Fruit fly (Drosophila melanogaster) whole organism, embryonic: Measurements from ENCODE around the gene Bet3.

Experiments
- Adf1 ChIP-seq: fragments of 200-800 bp; sonication (Bioruptor generic); IDR thresholded peaks from 2 replicates; pipeline ENCODE4 v1.3.6; 2022; ENCODE audit warnings: missing biosample characterization, missing genetic modification characterization
- CG10267 ChIP-seq: fragments of 200-800 bp; sonication (Bioruptor generic); optimal IDR thresholded peaks from 2 replicates; lab custom pipeline; 2018; ENCODE audit warnings: missing biosample characterization, mild to moderate bottlenecking, missing genetic modification characterization, moderate library complexity
- CG13894 ChIP-seq: fragments of 200-800 bp; sonication (Bioruptor generic); optimal IDR thresholded peaks from 3 replicates; lab custom pipeline; 2018; ENCODE audit warnings: missing biosample characterization, mild to moderate bottlenecking, missing genetic modification characterization, moderate library complexity
- CG14965 ChIP-seq: fragments of 200-800 bp; sonication (Bioruptor generic); optimal IDR thresholded peaks from 2 replicates; lab custom pipeline; 2016; ENCODE audit warnings: missing biosample characterization, missing genetic modification characterization, borderline replicate concordance
- CG17802 ChIP-seq: fragments of 200-800 bp; sonication (Bioruptor generic); optimal IDR thresholded peaks from 2 replicates; lab custom pipeline; 2018; ENCODE audit warnings: missing biosample characterization, mild to moderate bottlenecking, missing genetic modification characterization, moderate library complexity
- CG18599 ChIP-seq: fragments of 200-800 bp; sonication (Bioruptor generic); optimal IDR thresholded peaks from 3 replicates; lab custom pipeline; 2017; ENCODE audit warnings: missing biosample characterization, missing genetic modification characterization, mild to moderate bottlenecking, moderate library complexity, missing genetic modification reagents
- CG2129 ChIP-seq: fragments of 200-800 bp; sonication (Bioruptor generic); IDR thresholded peaks from 2 replicates; pipeline ENCODE4 v1.3.6; 2022; ENCODE audit warnings: missing biosample characterization, missing genetic modification characterization; ENCODE audit not compliant: partially characterized antibody
- CG30431 ChIP-seq: fragments of 200-800 bp; sonication (Bioruptor generic); optimal IDR thresholded peaks from 2 replicates; lab custom pipeline; 2017; ENCODE audit warnings: missing biosample characterization, missing genetic modification characterization
- CG3163 ChIP-seq: fragments of 200-800 bp; sonication (Bioruptor generic); optimal IDR thresholded peaks from 3 replicates; lab custom pipeline; 2016; ENCODE audit warnings: missing biosample characterization, missing genetic modification characterization
- CG32767 ChIP-seq: fragments of 200-800 bp; sonication (Bioruptor generic); IDR thresholded peaks from 2 replicates; pipeline ENCODE4 v1.3.6; 2022; ENCODE audit warnings: missing biosample characterization, missing genetic modification characterization
- CG33557 ChIP-seq: fragments of 200-800 bp; sonication (Bioruptor generic); optimal IDR thresholded peaks from 2 replicates; lab custom pipeline; 2019; ENCODE audit warnings: missing biosample characterization, mild to moderate bottlenecking, missing genetic modification characterization, moderate library complexity
- CG3726 ChIP-seq: fragments of 200-800 bp; sonication (Bioruptor generic); IDR thresholded peaks from 3 replicates; pipeline ENCODE4, ENCODE4 v1.3.6; 2022; ENCODE audit warnings: missing biosample characterization, missing genetic modification characterization
- CG4360 ChIP-seq: fragments of 200-800 bp; sonication (Bioruptor generic); IDR thresholded peaks from 2 replicates; pipeline ENCODE4 v1.3.6; 2022; ENCODE audit warnings: missing biosample characterization, missing genetic modification characterization
- CG7372 ChIP-seq: fragments of 200-800 bp; sonication (Bioruptor generic); IDR thresholded peaks from 2 replicates; pipeline ENCODE4 v1.3.6; 2022; ENCODE audit warnings: missing biosample characterization, missing genetic modification characterization
- CG8281 ChIP-seq: fragments of 200-800 bp; sonication (Bioruptor generic); optimal IDR thresholded peaks from 2 replicates; lab custom pipeline; 2018; ENCODE audit warnings: missing biosample characterization, mild to moderate bottlenecking, missing genetic modification characterization, moderate library complexity
- CG8290 ChIP-seq, 3 experiments: fragments of 200-800 bp; sonication (Bioruptor generic); optimal IDR thresholded peaks; 2 replicates each; lab custom pipeline; 2016 to 2019; ENCODE audit warnings: missing biosample characterization in 3 of 3, missing genetic modification characterization in 3 of 3, mild to moderate bottlenecking in 2 of 3, moderate library complexity in 1 of 3
- CrebB ChIP-seq: fragments of 200-800 bp; sonication (Bioruptor generic); optimal IDR thresholded peaks from 3 replicates; lab custom pipeline; 2018; ENCODE audit warnings: missing biosample characterization, mild to moderate bottlenecking, missing genetic modification characterization
- Dbx ChIP-seq: fragments of 200-800 bp; sonication (Bioruptor generic); IDR thresholded peaks from 3 replicates; pipeline ENCODE4 v1.3.6; 2022; ENCODE audit warnings: missing biosample characterization, missing genetic modification characterization
- Deaf1 ChIP-seq: fragments of 200-800 bp; optimal IDR thresholded peaks from 3 replicates; lab custom pipeline; 2019; ENCODE audit warnings: missing biosample characterization, mild to moderate bottlenecking, missing genetic modification characterization, moderate library complexity
- ERR ChIP-seq: fragments of 200-800 bp; sonication (Bioruptor generic); optimal IDR thresholded peaks from 2 replicates; lab custom pipeline; 2016; ENCODE audit warnings: missing biosample characterization, missing genetic modification characterization
- Ets65A ChIP-seq: fragments of 200-800 bp; sonication (Bioruptor generic); peaks from one replicate; lab custom pipeline; 2016; ENCODE audit warnings: missing biosample characterization, missing genetic modification characterization
- Fer1 ChIP-seq: fragments of 200-800 bp; sonication (Bioruptor generic); optimal IDR thresholded peaks from 2 replicates; lab custom pipeline; 2017; ENCODE audit warnings: missing biosample characterization, mild to moderate bottlenecking, missing genetic modification characterization
- Jarid2 ChIP-seq: fragments of 200-800 bp; sonication (Bioruptor generic); optimal IDR thresholded peaks from 3 replicates; lab custom pipeline; 2017; ENCODE audit warnings: mild to moderate bottlenecking, missing biosample characterization, missing genetic modification reagents, missing genetic modification characterization
- MTF-1 ChIP-seq: fragments of 200-800 bp; sonication (Bioruptor generic); optimal IDR thresholded peaks from 2 replicates; lab custom pipeline; 2018; ENCODE audit warnings: missing biosample characterization, mild to moderate bottlenecking, missing genetic modification characterization, borderline replicate concordance
- Med ChIP-seq: fragments of 200-800 bp; sonication (Bioruptor generic); peaks from one replicate; lab custom pipeline; 2016; ENCODE audit warnings: missing biosample characterization, missing genetic modification characterization, mild to moderate bottlenecking, inconsistent platforms, moderate library complexity
- Nf-YC ChIP-seq: fragments of 200-800 bp; optimal IDR thresholded peaks from 3 replicates; lab custom pipeline; 2019; ENCODE audit warnings: missing biosample characterization, mild to moderate bottlenecking, missing genetic modification characterization, moderate library complexity
- Ravus ChIP-seq: fragments of 200-800 bp; sonication (Bioruptor generic); IDR thresholded peaks from 2 replicates; pipeline ENCODE4 v1.3.6; 2022; ENCODE audit warnings: missing biosample characterization, missing genetic modification characterization
- abd-A ChIP-seq: fragments of 200-800 bp; sonication (Bioruptor generic); optimal IDR thresholded peaks from 3 replicates; lab custom pipeline; 2019; ENCODE audit warnings: missing biosample characterization, mild to moderate bottlenecking, missing genetic modification characterization, moderate library complexity
- bbx ChIP-seq: fragments of 200-800 bp; sonication (Bioruptor generic); IDR thresholded peaks from 2 replicates; pipeline ENCODE4 v1.3.6; 2022; ENCODE audit warnings: missing biosample characterization, missing genetic modification characterization; ENCODE audit not compliant: partially characterized antibody
- cg ChIP-seq: fragments of 200-800 bp; sonication (Bioruptor generic); optimal IDR thresholded peaks from 3 replicates; lab custom pipeline; 2019; ENCODE audit warnings: missing biosample characterization, mild to moderate bottlenecking, missing genetic modification characterization, moderate library complexity
- chinmo ChIP-seq: fragments of 200-800 bp; sonication (Bioruptor generic); IDR thresholded peaks from 4 replicates; pipeline ENCODE4 v1.3.6; 2022; ENCODE audit warnings: missing biosample characterization, missing genetic modification characterization; ENCODE audit not compliant: partially characterized antibody
- chn ChIP-seq: fragments of 200-800 bp; sonication (Bioruptor generic); optimal IDR thresholded peaks from 2 replicates; lab custom pipeline; 2016; ENCODE audit warnings: missing biosample characterization, missing genetic modification characterization
- crol ChIP-seq: fragments of 200-800 bp; sonication (Bioruptor generic); IDR thresholded peaks from 2 replicates; pipeline ENCODE4 v1.3.6; 2022; ENCODE audit warnings: missing biosample characterization, missing genetic modification characterization
- gt ChIP-seq: fragments of 200-800 bp; sonication (Bioruptor generic); IDR thresholded peaks from 2 replicates; pipeline ENCODE4 v1.3.6; 2022; ENCODE audit warnings: missing biosample characterization, missing genetic modification characterization
- hbn ChIP-seq: fragments of 200-800 bp; sonication (Bioruptor generic); IDR thresholded peaks from 2 replicates; pipeline ENCODE4 v1.3.6; 2022; ENCODE audit warnings: missing biosample characterization, missing genetic modification characterization; ENCODE audit not compliant: partially characterized antibody
- kni ChIP-seq: fragments of 200-800 bp; sonication (Bioruptor generic); optimal IDR thresholded peaks from 3 replicates; lab custom pipeline; 2017; ENCODE audit warnings: mild to moderate bottlenecking, missing biosample characterization, missing genetic modification reagents, missing genetic modification characterization
- lab ChIP-seq: fragments of 200-800 bp; sonication (Bioruptor generic); optimal IDR thresholded peaks from 3 replicates; lab custom pipeline; 2017; ENCODE audit warnings: missing biosample characterization, missing genetic modification characterization, mild to moderate bottlenecking, moderate library complexity, missing genetic modification reagents
- lmd ChIP-seq: fragments of 200-800 bp; sonication (Bioruptor generic); IDR thresholded peaks from 2 replicates; pipeline ENCODE4 v1.3.6; 2022; ENCODE audit warnings: missing biosample characterization, missing genetic modification characterization
- mirr ChIP-seq: fragments of 200-800 bp; sonication (Bioruptor generic); optimal IDR thresholded peaks from 3 replicates; lab custom pipeline; 2018; ENCODE audit warnings: missing biosample characterization, mild to moderate bottlenecking, missing genetic modification characterization
- pros ChIP-seq: fragments of 200-800 bp; sonication (Bioruptor generic); optimal IDR thresholded peaks from 3 replicates; lab custom pipeline; 2019; ENCODE audit warnings: missing biosample characterization, mild to moderate bottlenecking, missing genetic modification characterization, moderate library complexity
- row ChIP-seq: fragments of 200-800 bp; sonication (Bioruptor generic); IDR thresholded peaks from 3 replicates; pipeline ENCODE4 v1.3.6; 2022; ENCODE audit warnings: missing biosample characterization, missing genetic modification characterization
- sd ChIP-seq: fragments of 200-800 bp; sonication (Bioruptor generic); optimal IDR thresholded peaks from 3 replicates; lab custom pipeline; 2018; ENCODE audit warnings: missing biosample characterization, mild to moderate bottlenecking, missing genetic modification characterization, moderate library complexity
- sisA ChIP-seq: fragments of 200-800 bp; sonication (Bioruptor generic); IDR thresholded peaks from 2 replicates; pipeline ENCODE4 v1.3.6; 2022; ENCODE audit warnings: missing biosample characterization, missing genetic modification characterization
- sug ChIP-seq: fragments of 200-800 bp; optimal IDR thresholded peaks from 2 replicates; lab custom pipeline; 2019; ENCODE audit warnings: missing biosample characterization, mild to moderate bottlenecking, missing genetic modification characterization, moderate library complexity
- tna ChIP-seq: fragments of 200-800 bp; sonication (Bioruptor generic); IDR thresholded peaks from 2 replicates; pipeline ENCODE4 v1.3.6; 2022; ENCODE audit warnings: missing biosample characterization, missing genetic modification characterization; ENCODE audit not compliant: partially characterized antibody
- ttk ChIP-seq: fragments of 200-800 bp; sonication (Bioruptor generic); IDR thresholded peaks from 2 replicates; pipeline ENCODE4 v2.1.2; 2022; ENCODE audit warnings: missing biosample characterization, missing genetic modification characterization
- vvl ChIP-seq: fragments of 200-800 bp; sonication (Bioruptor generic); IDR thresholded peaks from 2 replicates; pipeline ENCODE4 v1.3.6; 2022; ENCODE audit warnings: missing biosample characterization, missing genetic modification characterization
- z ChIP-seq: fragments of 200-800 bp; sonication (Bioruptor generic); IDR thresholded peaks from 3 replicates; pipeline ENCODE4 v1.3.6; 2022; ENCODE audit warnings: missing biosample characterization, missing genetic modification characterization

The Bet3 gene

DNA sequence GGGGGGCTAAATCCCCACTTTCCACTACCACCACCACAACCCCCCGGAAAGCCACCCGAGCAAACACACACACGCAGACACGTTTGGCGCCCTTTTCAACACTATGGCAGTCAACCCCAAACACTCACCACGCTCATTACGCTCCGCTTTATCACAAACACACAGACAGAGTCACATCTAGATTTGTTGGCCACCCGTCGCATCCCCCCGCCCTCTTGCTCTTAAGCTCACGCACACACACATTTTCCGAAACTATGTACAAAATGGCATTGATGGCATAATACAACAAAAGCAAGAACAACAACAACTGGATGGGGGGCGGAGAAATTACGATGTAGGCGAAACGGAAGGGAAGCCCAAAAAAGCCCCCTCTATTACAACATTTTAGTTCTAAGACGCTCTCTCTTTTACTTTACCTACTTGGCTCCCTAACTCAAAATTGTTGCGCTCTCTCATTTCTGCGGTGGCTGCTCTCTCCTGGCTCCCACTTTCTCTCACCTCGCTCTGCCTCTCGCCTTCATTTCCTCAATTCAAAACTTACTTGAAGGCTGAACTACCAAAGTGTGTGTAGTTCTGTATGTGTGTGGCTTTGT lies 23.7 kb upstream of the Bet3 start:
- peak; percentile 10 for TF ChIP-seq MTF-1 (GFP tag; lab: Kevin White, UChicago)
- 0 out of 2 replicates have a peak, but pooled peaks have one; percentile 21 for TF ChIP-seq tna (GFP tag; lab: Robert Waterston, UW)
- TF ChIP-seq CG3163 (GFP tag; lab: Kevin White, UChicago) = peak; percentile 11
- TF ChIP-seq Fer1 (GFP tag; lab: Kevin White, UChicago) = peak; percentile 28
- peak; percentile 86 for TF ChIP-seq Med (GFP tag; lab: Kevin White, UChicago)
- peak; percentile 75 for TF ChIP-seq CG4360 (GFP tag; lab: Robert Waterston, UW)
- peak; percentile 9 for TF ChIP-seq lab (GFP tag; lab: Kevin White, UChicago)
- peak; percentile 99 for TF ChIP-seq abd-A (tag; lab: Kevin White, UChicago)
- no peak for TF ChIP-seq CG30431
- no peak for TF ChIP-seq CG8290 (GFP tag; optimal IDR thresholded peaks at IDR 0.05; lab: Kevin White, UChicago)
- TF ChIP-seq CG8290 (tag; optimal IDR thresholded peaks at IDR 0.05; lab: Kevin White, UChicago) = peak; percentile 10 to 50
- TF ChIP-seq Ravus (GFP tag; lab: Robert Waterston, UW) = no peak
- peak; percentile 51 for TF ChIP-seq sd (tag; lab: Kevin White, UChicago)
- peak; percentile 22 for TF ChIP-seq Nf-YC
- TF ChIP-seq CG2129 = no peak
- TF ChIP-seq mirr = peak; percentile 70
- TF ChIP-seq sisA (GFP tag; lab: Robert Waterston, UW) = no peak
- TF ChIP-seq kni = peak; percentile 71
- TF ChIP-seq chn = peak; percentile 28
- TF ChIP-seq ERR (GFP tag; lab: Kevin White, UChicago) = no peak
- no peak for TF ChIP-seq CG17802 (tag; lab: Kevin White, UChicago)
- TF ChIP-seq CG33557 = peak; percentile 1
- 0 out of 3 replicates have a peak, but pooled peaks have one; percentile 16 for TF ChIP-seq Dbx (GFP tag; lab: Robert Waterston, UW)
- peak; percentile 48 for TF ChIP-seq pros (GFP tag; lab: Kevin White, UChicago)
- no peak for TF ChIP-seq gt (GFP tag; lab: Robert Waterston, UW)
- TF ChIP-seq Jarid2 = peak; percentile 13
- TF ChIP-seq CG3726 (GFP tag; lab: Robert Waterston, UW) = no peak
- TF ChIP-seq Deaf1 (tag; lab: Kevin White, UChicago) = peak; percentile 5
- TF ChIP-seq Adf1 (GFP tag; lab: Robert Waterston, UW) = peak; percentile 51; the same call in 1 of the 2 replicates
- TF ChIP-seq Ets65A = peak; percentile 76
- 0 out of 3 replicates have a peak, but pooled peaks have one; percentile 16 for TF ChIP-seq z (GFP tag; lab: Robert Waterston, UW)
- no peak for TF ChIP-seq CG14965 (GFP tag; lab: Kevin White, UChicago)
- TF ChIP-seq crol (GFP tag; lab: Robert Waterston, UW) = peak; percentile 91
- peak; percentile 22 for TF ChIP-seq CrebB (tag; lab: Kevin White, UChicago)
- TF ChIP-seq CG10267 (tag; lab: Kevin White, UChicago) = peak; percentile 24
- TF ChIP-seq CG18599 (GFP tag; lab: Kevin White, UChicago) = peak; percentile 16
- peak; percentile 13; the same call in 1 of the 3 replicates for TF ChIP-seq row (GFP tag; lab: Robert Waterston, UW)
- peak; percentile 60 for TF ChIP-seq CG8281 (tag; lab: Kevin White, UChicago)
- TF ChIP-seq hbn (GFP tag; lab: Robert Waterston, UW) = peak; percentile 23; the same call in 1 of the 2 replicates
- peak; percentile 29; the same call in 1 of the 2 replicates for TF ChIP-seq vvl
- TF ChIP-seq CG7372 (GFP tag; lab: Robert Waterston, UW) = no peak
- peak; percentile 76 for TF ChIP-seq sug (tag; lab: Kevin White, UChicago)
- 0 out of 4 replicates have a peak, but pooled peaks have one; percentile 40 for TF ChIP-seq chinmo (GFP tag; lab: Robert Waterston, UW)
- TF ChIP-seq lmd (GFP tag; lab: Robert Waterston, UW) = peak; percentile 34
- 0 out of 2 replicates have a peak, but pooled peaks have one; percentile 28 for TF ChIP-seq CG32767 (GFP tag; lab: Robert Waterston, UW)
- peak; percentile 31; the same call in 1 of the 2 replicates for TF ChIP-seq bbx
- TF ChIP-seq ttk (GFP tag; lab: Robert Waterston, UW) = 0 out of 2 replicates have a peak, but pooled peaks have one; percentile 52
- peak; percentile 49 for TF ChIP-seq CG13894 (tag; lab: Kevin White, UChicago)
- TF ChIP-seq cg (GFP tag; lab: Kevin White, UChicago) = peak; percentile 88
